Fruit fly (Drosophila melanogaster): Measurements from ENCODE around the gene CG6565.

Gene CG6565

dm6 chr2L:13378488-13378964, 4.7 kb downstream of the CG6565 start, which contains the start of the genes CG9302 and beta'COP (continued):
- TF ChIP-seq HmgD (GFP tag; optimal IDR thresholded peaks at IDR 0.05), result no peak
- TF ChIP-seq jumu (GFP tag; optimal IDR thresholded peaks at IDR 0.05), result no peak
- TF ChIP-seq bcd (GFP tag; optimal IDR thresholded peaks at IDR 0.05), result peak; percentile 80
- peak; percentile 73 for TF ChIP-seq YL-1 (GFP tag; optimal IDR thresholded peaks at IDR 0.05)
- no peak for TF ChIP-seq Hmx (GFP tag; optimal IDR thresholded peaks at IDR 0.05)
- no peak for TF ChIP-seq Atf3 (GFP tag; optimal IDR thresholded peaks at IDR 0.05)
- TF ChIP-seq Pdp1 (GFP tag; optimal IDR thresholded peaks at IDR 0.05), result peak; percentile 15 to 57
- no peak for TF ChIP-seq CG8089 (GFP tag; optimal IDR thresholded peaks at IDR 0.05)
- TF ChIP-seq sna (GFP tag; IDR thresholded peaks at IDR 0.05; ENCODE audit: partially characterized antibody), result no peak; the same call in 1 of the 2 replicates
- peak in 1 of 2 experiments; percentile 3 for TF ChIP-seq tll (GFP tag; optimal IDR thresholded peaks at IDR 0.05)
- TF ChIP-seq Dip3 (GFP tag; optimal IDR thresholded peaks at IDR 0.05), result peak; percentile 37
- no peak for TF ChIP-seq disco-r (GFP tag; optimal IDR thresholded peaks at IDR 0.05)
- TF ChIP-seq CG14050 (GFP tag; IDR thresholded peaks at IDR 0.05), result no peak
- TF ChIP-seq CG10543 (GFP tag; optimal IDR thresholded peaks at IDR 0.05), result peak; percentile 84
- TF ChIP-seq CG4328 (GFP tag; optimal IDR thresholded peaks at IDR 0.05), result peak; percentile 66
- TF ChIP-seq CG17186 (GFP tag; optimal IDR thresholded peaks at IDR 0.05), result peak; percentile 9
- TF ChIP-seq pzg (GFP tag; optimal IDR thresholded peaks at IDR 0.05), result peak; percentile 35
- no peak for TF ChIP-seq CG2889 (GFP tag; IDR thresholded peaks at IDR 0.05)
- peak; percentile 72 for TF ChIP-seq CG4404 (GFP tag; IDR thresholded peaks at IDR 0.05)
- TF ChIP-seq zen (tag; optimal IDR thresholded peaks at IDR 0.05), result peak; percentile 84
- TF ChIP-seq CG11093 (GFP tag; IDR thresholded peaks at IDR 0.05), result peak; percentile 44; the same call in 1 of the 3 replicates
- TF ChIP-seq emc (GFP tag; optimal IDR thresholded peaks at IDR 0.05), result no peak
- no peak for TF ChIP-seq CG12769 (tag; optimal IDR thresholded peaks at IDR 0.05)
- TF ChIP-seq CG14860 (GFP tag; IDR thresholded peaks at IDR 0.05; ENCODE audit: partially characterized antibody), result peak; percentile 68; the same call in 2 of the 3 replicates
- no peak for TF ChIP-seq Ravus (GFP tag; IDR thresholded peaks at IDR 0.05)
- peak; percentile 9 for TF ChIP-seq CG7928 (GFP tag; optimal IDR thresholded peaks at IDR 0.05)
- TF ChIP-seq CG6654 (GFP tag; optimal IDR thresholded peaks at IDR 0.05), result peak; percentile 5
- peak; percentile 56 for TF ChIP-seq PHDP (tag; optimal IDR thresholded peaks at IDR 0.05)
- TF ChIP-seq Hsf (GFP tag; optimal IDR thresholded peaks at IDR 0.05), result peak; percentile 61
- no peak for TF ChIP-seq btn (GFP tag; optimal IDR thresholded peaks at IDR 0.05)
- TF ChIP-seq CG9876 (GFP tag; optimal IDR thresholded peaks at IDR 0.05), result peak; percentile 34
- TF ChIP-seq az2 (GFP tag; optimal IDR thresholded peaks at IDR 0.05), result peak; percentile 71
- TF ChIP-seq CG5953 (GFP tag; IDR thresholded peaks at IDR 0.05), result no peak
- TF ChIP-seq CG6689 (GFP tag; IDR thresholded peaks at IDR 0.05), result peak; percentile 56
- TF ChIP-seq CG11723 (GFP tag; optimal IDR thresholded peaks at IDR 0.05), result no peak
- 0 out of 2 replicates have a peak, but pooled peaks have one; percentile 17 for TF ChIP-seq onecut (GFP tag; IDR thresholded peaks at IDR 0.05)
- no peak for TF ChIP-seq CG12236 (GFP tag; optimal IDR thresholded peaks at IDR 0.05)
- no peak for TF ChIP-seq h (optimal IDR thresholded peaks at IDR 0.05)
- TF ChIP-seq CG9932 (GFP tag; IDR thresholded peaks at IDR 0.05), result peak; percentile 81
- peak; percentile 95 for TF ChIP-seq CG17385 (GFP tag; optimal IDR thresholded peaks at IDR 0.05)
- no peak for TF ChIP-seq D19A (tag; optimal IDR thresholded peaks at IDR 0.05)
- no peak for TF ChIP-seq mirr (GFP tag; optimal IDR thresholded peaks at IDR 0.05)
- TF ChIP-seq CG2116 (GFP tag; optimal IDR thresholded peaks at IDR 0.05), result peak; percentile 85
- peak; percentile 3 for TF ChIP-seq CG13624 (GFP tag; optimal IDR thresholded peaks at IDR 0.05)
- peak; percentile 31 for TF ChIP-seq CG3065 (GFP tag; optimal IDR thresholded peaks at IDR 0.05)
- TF ChIP-seq CG33557 (GFP tag; optimal IDR thresholded peaks at IDR 0.05), result peak; percentile 65
- no peak for TF ChIP-seq nau (GFP tag; optimal IDR thresholded peaks at IDR 0.05)
- peak; percentile 75 for TF ChIP-seq CG7839 (tag; optimal IDR thresholded peaks at IDR 0.05)
- no peak for TF ChIP-seq CG6254 (GFP tag; optimal IDR thresholded peaks at IDR 0.05)
- no peak for TF ChIP-seq pros (GFP tag; optimal IDR thresholded peaks at IDR 0.05)
- peak; percentile 81 for TF ChIP-seq phol (tag; optimal IDR thresholded peaks at IDR 0.05)
